Worm (Caenorhabditis elegans): ENCODE measurements around the gene T19E7.6.

Gene T19E7.6

ce11 chrIV:5682547-5683234, 13.4 kb upstream of the T19E7.6 start, which contains the start of the genes C55C3.7 and C55C3.6:
Gene C55C3.7 (minus strand): TSS chrIV:5682647.
Gene C55C3.6 (plus strand): TSS chrIV:5683184.
- no peak for TF ChIP-seq die-1 (tag; optimal IDR thresholded peaks at IDR 0.05)
- no peak for TF ChIP-seq tbx-9 (tag; optimal IDR thresholded peaks at IDR 0.05; ENCODE audit: borderline replicate concordance)
- TF ChIP-seq ccch-3 (GFP tag; optimal IDR thresholded peaks at IDR 0.05): no peak
- no peak for TF ChIP-seq cebp-1 (GFP tag; IDR thresholded peaks at IDR 0.05)
- no peak for TF ChIP-seq cebp-1 (tag; optimal IDR thresholded peaks at IDR 0.05)

ce11 chrIV:5678044-5678443, 8.7 kb upstream of the T19E7.6 start, which contains the start of gene C55C3.4:
Gene C55C3.4 (minus strand): TSS chrIV:5678144.
- TF ChIP-seq B0261.1 (tag; optimal IDR thresholded peaks at IDR 0.05): no peak
- TF ChIP-seq madf-3 (GFP tag; IDR thresholded peaks at IDR 0.05): no peak
- TF ChIP-seq ccch-3 (GFP tag; optimal IDR thresholded peaks at IDR 0.05): no peak
- no peak for TF ChIP-seq akir-1 (GFP tag; optimal IDR thresholded peaks at IDR 0.05)
- no peak for TF ChIP-seq zim-3 (tag; optimal IDR thresholded peaks at IDR 0.05)
- TF ChIP-seq ceh-91 (GFP tag; IDR thresholded peaks at IDR 0.05): no peak
- TF ChIP-seq K11D2.4 (GFP tag; IDR thresholded peaks at IDR 0.05): no peak
- TF ChIP-seq F52B5.7 (tag; optimal IDR thresholded peaks at IDR 0.05): no peak
- no peak for TF ChIP-seq B0035.1 (tag; optimal IDR thresholded peaks at IDR 0.05)
- TF ChIP-seq ztf-28 (GFP tag; IDR thresholded peaks at IDR 0.05): no peak
- no peak for TF ChIP-seq lin-35 (GFP tag; optimal IDR thresholded peaks at IDR 0.05)
- no peak for TF ChIP-seq rec-8 (tag; optimal IDR thresholded peaks at IDR 0.05)
- TF ChIP-seq snpc-3.4 (tag; optimal IDR thresholded peaks at IDR 0.05): no peak
- TF ChIP-seq lin-40 (tag; optimal IDR thresholded peaks at IDR 0.05): no peak
- no peak for TF ChIP-seq repo-1 (tag; optimal IDR thresholded peaks at IDR 0.05)

DNA sequence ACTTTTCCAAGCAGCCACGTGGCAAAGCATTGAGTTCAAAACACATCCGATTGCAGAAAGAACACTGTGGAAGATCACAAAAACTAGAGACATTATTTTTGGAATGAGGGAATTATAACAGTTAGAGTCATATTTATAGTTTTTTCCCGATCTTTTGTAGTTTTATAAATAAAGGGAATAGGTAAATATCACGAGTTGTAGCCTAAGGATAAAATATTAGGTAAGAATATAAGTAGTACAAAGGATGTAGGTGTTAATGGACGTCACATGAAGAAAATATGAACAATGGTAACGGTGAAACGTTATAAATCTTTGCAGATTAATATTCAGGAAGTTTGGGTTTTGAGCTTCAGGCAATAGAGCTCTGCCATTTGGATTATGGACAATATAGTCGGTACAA, 5.1 kb upstream of the T19E7.6 start, which contains the start of gene srd-5:
srd-5 (minus strand) TSS at position 101 of the 400 bp plus-strand sequence.
- TF ChIP-seq egl-44 (GFP tag; IDR thresholded peaks at IDR 0.05) (no peak), F10E7.11 (tag; optimal IDR thresholded peaks at IDR 0.05) (no peak), repo-1 (tag; optimal IDR thresholded peaks at IDR 0.05) (no peak), Y95B8A.8 (GFP tag; IDR thresholded peaks at IDR 0.05) (no peak), nfya-1 (tag; optimal IDR thresholded peaks at IDR 0.05; ENCODE audit: borderline replicate concordance, insufficient read depth) (no peak), ceh-27 (GFP tag; optimal IDR thresholded peaks at IDR 0.05) (no peak), ztf-22 (GFP tag; optimal IDR thresholded peaks at IDR 0.05) (no peak), ccch-3 (GFP tag; optimal IDR thresholded peaks at IDR 0.05) (no peak)

DNA sequence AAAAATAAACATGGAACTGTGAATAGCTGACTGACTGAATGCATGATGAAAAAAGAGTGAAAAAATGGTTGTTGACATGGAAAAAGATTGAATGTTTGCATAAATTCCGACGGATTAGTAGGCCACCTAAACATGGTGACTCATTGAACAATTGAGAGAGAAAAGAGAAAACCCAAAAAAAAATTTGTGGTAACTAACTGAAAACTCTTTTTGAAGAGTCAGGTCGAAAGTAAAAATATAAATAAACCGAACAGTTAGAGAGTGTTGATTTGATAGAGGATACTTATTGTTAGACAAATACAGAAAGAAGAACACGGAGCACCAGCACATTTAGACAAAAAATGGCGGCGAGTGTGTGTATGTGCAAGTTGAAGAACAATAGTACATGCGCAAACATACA, 2.0 kb upstream of the T19E7.6 start:
- TF ChIP-seq ccch-3 (GFP tag; optimal IDR thresholded peaks at IDR 0.05) (no peak), F33H1.4 (GFP tag; IDR thresholded peaks at IDR 0.05) (no peak), lir-1 (GFP tag; conservative IDR thresholded peaks at IDR 0.05) (no peak), mes-4 (tag; optimal IDR thresholded peaks at IDR 0.05) (no peak), nfya-2 (GFP tag; IDR thresholded peaks at IDR 0.05) (no peak), xnd-1 (tag; optimal IDR thresholded peaks at IDR 0.05) (no peak), cebp-1 (GFP tag; IDR thresholded peaks at IDR 0.05) (no peak), cebp-1 (tag; optimal IDR thresholded peaks at IDR 0.05) (no peak), snpc-4 (GFP tag; optimal IDR thresholded peaks at IDR 0.05) (no peak), snpc-4 (tag; optimal IDR thresholded peaks at IDR 0.05) (no peak), K11D2.4 (GFP tag; IDR thresholded peaks at IDR 0.05) (no peak)

All from whole organism, young adult.